Fruit fly (Drosophila melanogaster): Measurements from ENCODE around the gene Paip2.

Paip2 gene

dm6 chr3R:12998234-12998591 is 17.6 kb downstream of the Paip2 start (continued):
- no peak for TF ChIP-seq HmgD (GFP tag; optimal IDR thresholded peaks at IDR 0.05)
- no peak for TF ChIP-seq zfh2 (GFP tag; optimal IDR thresholded peaks at IDR 0.05)
- peak; percentile 40 for TF ChIP-seq CG8478 (optimal IDR thresholded peaks at IDR 0.05)
- TF ChIP-seq Kr (GFP tag; optimal IDR thresholded peaks at IDR 0.05) = no peak
- no peak for TF ChIP-seq btn (GFP tag; optimal IDR thresholded peaks at IDR 0.05)
- TF ChIP-seq CHES-1-like (GFP tag; optimal IDR thresholded peaks at IDR 0.05) = no peak
- no peak for TF ChIP-seq tll (GFP tag; optimal IDR thresholded peaks at IDR 0.05)
- no peak for TF ChIP-seq tx (GFP tag; optimal IDR thresholded peaks at IDR 0.05)
- TF ChIP-seq h (optimal IDR thresholded peaks at IDR 0.05) = no peak
- TF ChIP-seq dm (GFP tag; optimal IDR thresholded peaks at IDR 0.05) = no peak
- TF ChIP-seq CG11247 (GFP tag; IDR thresholded peaks at IDR 0.05) = no peak
- TF ChIP-seq gfzf (GFP tag; optimal IDR thresholded peaks at IDR 0.05) = no peak
- TF ChIP-seq CG8388 (GFP tag; optimal IDR thresholded peaks at IDR 0.05) = peak; percentile 97
- no peak for TF ChIP-seq HHEX (GFP tag; optimal IDR thresholded peaks at IDR 0.05)

DNA sequence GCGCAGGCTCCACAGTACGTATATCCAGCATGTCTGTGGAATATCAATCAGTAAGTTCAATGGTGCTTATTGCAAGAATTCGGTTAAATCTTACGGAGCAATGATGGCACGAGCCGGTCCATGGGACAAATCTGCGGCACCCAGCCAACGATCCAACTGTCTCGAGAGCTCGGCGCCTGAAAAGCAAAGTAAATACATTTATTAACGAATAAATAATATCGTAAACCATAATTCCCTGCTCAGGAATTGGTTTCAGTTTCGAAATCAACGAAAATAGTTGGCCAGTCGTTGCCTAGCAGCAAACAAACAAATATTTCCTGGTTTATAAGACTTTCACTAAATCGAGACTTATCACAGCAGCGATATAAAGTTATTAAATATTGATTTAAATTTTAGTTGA is 29.0 kb downstream of the Paip2 start, which contains the start of gene CG11656:
Gene CG11656, plus strand, starts transcription at position 301 of the 400 bp plus-strand sequence.
- no peak for TF ChIP-seq z (GFP tag; IDR thresholded peaks at IDR 0.05)
- TF ChIP-seq CG18011 (GFP tag; optimal IDR thresholded peaks at IDR 0.05) = no peak
- TF ChIP-seq ash1 (GFP tag; optimal IDR thresholded peaks at IDR 0.05) = no peak
- no peak for TF ChIP-seq CG9609 (GFP tag; optimal IDR thresholded peaks at IDR 0.05)
- no peak for TF ChIP-seq pum (GFP tag; optimal IDR thresholded peaks at IDR 0.05)
- TF ChIP-seq phol (tag; optimal IDR thresholded peaks at IDR 0.05) = no peak
- TF ChIP-seq CG13296 (GFP tag; optimal IDR thresholded peaks at IDR 0.05) = no peak
- no peak for TF ChIP-seq HLH4C (GFP tag; IDR thresholded peaks at IDR 0.05; ENCODE audit: partially characterized antibody)
- TF ChIP-seq dpn (GFP tag; optimal IDR thresholded peaks at IDR 0.05) = no peak
- TF ChIP-seq Sin3A (optimal IDR thresholded peaks at IDR 0.05) = no peak
- no peak for TF ChIP-seq kni (GFP tag; optimal IDR thresholded peaks at IDR 0.05)
- no peak for TF ChIP-seq CG7963 (GFP tag; IDR thresholded peaks at IDR 0.05; ENCODE audit: partially characterized antibody)
- TF ChIP-seq tap (tag; optimal IDR thresholded peaks at IDR 0.05) = no peak

dm6 chr3R:13010905-13011620 is 30.5 kb downstream of the Paip2 start, which contains the start of gene CG8031:
Gene CG8031, minus strand, starts transcription at chr3R:13011310.
- TF ChIP-seq Lhr (GFP tag; optimal IDR thresholded peaks at IDR 0.05) (peak; percentile 78), E2f2 (GFP tag; IDR thresholded peaks at IDR 0.05) (0 out of 2 replicates have a peak, but pooled peaks have one; percentile 8), Ets97D (GFP tag; optimal IDR thresholded peaks at IDR 0.05) (peak; percentile 16), lmd (GFP tag; IDR thresholded peaks at IDR 0.05) (no peak), cas (GFP tag; IDR thresholded peaks at IDR 0.05) (no peak), MESR4 (GFP tag; optimal IDR thresholded peaks at IDR 0.05) (peak; percentile 97), CG9797 (GFP tag; optimal IDR thresholded peaks at IDR 0.05) (peak; percentile 97), Myb (GFP tag; optimal IDR thresholded peaks at IDR 0.05) (peak; percentile 35), sqz (GFP tag; optimal IDR thresholded peaks at IDR 0.05) (no peak), cg (GFP tag; optimal IDR thresholded peaks at IDR 0.05) (peak; percentile 97), CG12104 (GFP tag; optimal IDR thresholded peaks at IDR 0.05) (peak; percentile 14), CG2712 (tag; optimal IDR thresholded peaks at IDR 0.05) (peak; percentile 17), CG10267 (tag; optimal IDR thresholded peaks at IDR 0.05) (peak; percentile 60), CG34422 (GFP tag; IDR thresholded peaks at IDR 0.05) (peak; percentile 66; the same call in 2 of the 3 replicates), lola (GFP tag; optimal IDR thresholded peaks at IDR 0.05) (peak in 1 of 3 experiments; percentile 14), Poxn (GFP tag; IDR thresholded peaks at IDR 0.05) (no peak), BEAF-32 (GFP tag; optimal IDR thresholded peaks at IDR 0.05) (peak; percentile 60), tll (GFP tag; optimal IDR thresholded peaks at IDR 0.05) (peak in 1 of 2 experiments; percentile 5), zfh1 (GFP tag; IDR thresholded peaks at IDR 0.05) (0 out of 3 replicates have a peak, but pooled peaks have one; percentile 16), CG17829 (tag; optimal IDR thresholded peaks at IDR 0.05) (peak; percentile 7), Dp (GFP tag; optimal IDR thresholded peaks at IDR 0.05) (peak; percentile 52), CG34224 (GFP tag; IDR thresholded peaks at IDR 0.05; ENCODE audit: partially characterized antibody) (peak; percentile 28; the same call in 2 of the 3 replicates)
